Worm (Caenorhabditis elegans): ENCODE measurements around the gene B0273.1.

ce11 chrIV:5544609-5545214 lies 50.9 kb downstream of the B0273.1 start, which contains the start of gene cec-6:
- peak; percentile 24 for TF ChIP-seq tlf-1 (GFP tag; optimal IDR thresholded peaks at IDR 0.05)
- no peak for TF ChIP-seq nhr-90 (tag; optimal IDR thresholded peaks at IDR 0.05)
- no peak for TF ChIP-seq lag-1 (GFP tag; IDR thresholded peaks at IDR 0.05)
- no peak for TF ChIP-seq egl-18 (GFP tag; IDR thresholded peaks at IDR 0.05)
- no peak for TF ChIP-seq nfya-2 (GFP tag; IDR thresholded peaks at IDR 0.05)

Data from whole organism, young adult.